Fruit fly (Drosophila melanogaster): ENCODE measurements around the gene TwdlB.

DNA sequence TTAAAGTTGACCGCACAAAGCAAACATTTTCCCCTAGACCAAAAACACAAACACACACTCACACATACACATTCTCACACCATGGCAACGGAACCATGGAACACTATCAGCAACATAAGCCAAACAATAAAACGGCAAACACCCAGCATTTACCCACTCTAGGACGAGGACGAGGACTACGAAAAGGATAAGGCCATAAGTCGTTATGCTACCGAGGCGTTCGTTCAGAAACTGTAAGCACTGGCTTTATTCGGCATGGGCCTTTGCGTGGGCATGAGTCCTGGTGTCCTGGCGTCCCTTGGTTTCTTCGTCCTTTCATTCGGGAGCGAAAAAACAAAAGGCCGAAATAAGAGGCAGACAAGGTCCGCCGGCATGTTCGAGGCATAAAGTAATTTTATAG, 46.9 kb upstream of the TwdlB start:
- TF ChIP-seq Myc (optimal IDR thresholded peaks at IDR 0.05) = no peak
- no peak for TF ChIP-seq psq (optimal IDR thresholded peaks at IDR 0.05)
- TF ChIP-seq Sin3A (optimal IDR thresholded peaks at IDR 0.05) = no peak
- no peak for TF ChIP-seq insv (optimal IDR thresholded peaks at IDR 0.05)
- no peak for TF ChIP-seq ttk (optimal IDR thresholded peaks at IDR 0.05)
- no peak for TF ChIP-seq h (optimal IDR thresholded peaks at IDR 0.05)
